Fruit fly (Drosophila melanogaster): Measurements from ENCODE around the gene Antp.

The Antp gene

DNA sequence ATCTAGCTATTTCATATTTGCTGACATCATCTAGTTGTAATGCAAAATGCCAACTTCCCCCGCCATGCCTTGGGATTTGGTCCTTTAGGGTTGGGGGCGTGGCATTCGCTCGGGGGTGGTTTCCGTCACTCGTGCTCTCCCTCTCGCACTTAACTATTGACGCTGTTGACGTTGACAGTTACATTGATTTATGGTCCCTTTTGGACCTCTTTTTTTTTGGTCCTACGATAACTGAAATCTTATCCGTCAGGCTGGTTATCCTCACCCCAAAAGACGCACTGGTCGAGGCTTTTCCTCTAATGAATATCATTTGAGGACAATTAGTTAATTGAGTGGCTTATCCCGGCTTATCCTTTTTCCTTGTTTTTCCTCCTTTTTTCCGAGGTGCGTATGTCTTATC is 45.9 kb downstream of the Antp start:
- TF ChIP-seq Rel (GFP tag; optimal IDR thresholded peaks at IDR 0.05) (no peak), Rel (tag; optimal IDR thresholded peaks at IDR 0.05) (no peak), N (GFP tag; optimal IDR thresholded peaks at IDR 0.05) (no peak), GATAd (GFP tag; optimal IDR thresholded peaks at IDR 0.05) (no peak), Hr78 (GFP tag; optimal IDR thresholded peaks at IDR 0.05) (no peak), Dif (GFP tag; optimal IDR thresholded peaks at IDR 0.05; ENCODE audit: partially characterized antibody) (no peak), foxo (GFP tag; optimal IDR thresholded peaks at IDR 0.05) (no peak), CrebA (GFP tag; optimal IDR thresholded peaks at IDR 0.05; ENCODE audit: borderline replicate concordance) (no peak), dl (GFP tag; optimal IDR thresholded peaks at IDR 0.05; ENCODE audit: insufficient read depth in 1 of 2, partially characterized antibody in 2 of 2) (no peak), Vsx2 (GFP tag; optimal IDR thresholded peaks at IDR 0.05; ENCODE audit: partially characterized antibody) (no peak), psq (GFP tag; optimal IDR thresholded peaks at IDR 0.05) (no peak)

dm6 chr3R:6952683-6953082 is 46.3 kb downstream of the Antp start:
- TF ChIP-seq dl (GFP tag; optimal IDR thresholded peaks at IDR 0.05; ENCODE audit: insufficient read depth in 1 of 2, partially characterized antibody in 2 of 2) (no peak), lola (GFP tag; optimal IDR thresholded peaks at IDR 0.05) (no peak), Sp1 (GFP tag; optimal IDR thresholded peaks at IDR 0.05) (no peak), sage (GFP tag; optimal IDR thresholded peaks at IDR 0.05) (no peak), Hnf4 (GFP tag; optimal IDR thresholded peaks at IDR 0.05) (no peak), Hr78 (GFP tag; optimal IDR thresholded peaks at IDR 0.05) (no peak), CrebA (GFP tag; optimal IDR thresholded peaks at IDR 0.05; ENCODE audit: borderline replicate concordance) (no peak), Vsx2 (GFP tag; optimal IDR thresholded peaks at IDR 0.05; ENCODE audit: partially characterized antibody) (no peak), usp (GFP tag; optimal IDR thresholded peaks at IDR 0.05) (no peak)

DNA sequence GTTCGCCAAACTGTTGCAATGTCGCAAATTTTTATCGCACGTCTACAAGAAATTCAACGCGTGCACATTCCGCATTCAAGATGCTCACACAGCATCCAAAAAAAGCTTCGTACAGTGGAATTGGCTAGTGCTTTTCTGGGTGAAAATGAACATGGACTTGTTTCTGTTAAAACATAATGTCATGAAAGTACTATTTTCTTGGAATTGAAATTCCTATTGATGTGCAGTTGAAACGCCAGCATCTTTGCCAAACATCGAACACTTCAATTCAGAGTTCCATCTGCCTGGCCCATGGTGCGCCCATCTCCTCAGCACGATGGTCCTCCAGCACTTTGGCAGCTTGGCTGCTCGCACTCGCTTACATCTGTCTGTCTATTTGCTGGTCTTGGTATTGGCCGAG is 47.9 kb downstream of the Antp start:
- TF ChIP-seq HLH106 (tag; optimal IDR thresholded peaks at IDR 0.05) (peak; percentile 62), OdsH (GFP tag; optimal IDR thresholded peaks at IDR 0.05) (peak; percentile 80), Jra (GFP tag; optimal IDR thresholded peaks at IDR 0.05) (peak; percentile 32), h (GFP tag; optimal IDR thresholded peaks at IDR 0.05) (peak; percentile 84), dmrt93B (GFP tag; optimal IDR thresholded peaks at IDR 0.05) (peak; percentile 47), N (GFP tag; optimal IDR thresholded peaks at IDR 0.05) (no peak), dsf (GFP tag; optimal IDR thresholded peaks at IDR 0.05; ENCODE audit: borderline replicate concordance) (no peak), fru (GFP tag; optimal IDR thresholded peaks at IDR 0.05) (peak; percentile 77), Sp1 (GFP tag; optimal IDR thresholded peaks at IDR 0.05) (peak; percentile 65), foxo (GFP tag; optimal IDR thresholded peaks at IDR 0.05) (peak in 1 of 2 experiments; percentile 77), CrebA (GFP tag; optimal IDR thresholded peaks at IDR 0.05; ENCODE audit: borderline replicate concordance) (peak; percentile 19), rgr (GFP tag; optimal IDR thresholded peaks at IDR 0.05) (peak; percentile 84), ey (GFP tag; optimal IDR thresholded peaks at IDR 0.05) (peak; percentile 84), Myc (optimal IDR thresholded peaks at IDR 0.05) (no peak), brk (GFP tag; optimal IDR thresholded peaks at IDR 0.05) (peak; percentile 53), psq (GFP tag; optimal IDR thresholded peaks at IDR 0.05) (peak; percentile 64), Vsx2 (GFP tag; optimal IDR thresholded peaks at IDR 0.05; ENCODE audit: partially characterized antibody) (no peak), Mio (GFP tag; optimal IDR thresholded peaks at IDR 0.05) (no peak), sage (GFP tag; optimal IDR thresholded peaks at IDR 0.05) (peak; percentile 61), Hnf4 (GFP tag; optimal IDR thresholded peaks at IDR 0.05) (peak; percentile 69), CG9705 (GFP tag; optimal IDR thresholded peaks at IDR 0.05) (peak; percentile 30), tai (GFP tag; optimal IDR thresholded peaks at IDR 0.05) (peak; percentile 15), dl (GFP tag; optimal IDR thresholded peaks at IDR 0.05; ENCODE audit: insufficient read depth in 1 of 2, partially characterized antibody in 2 of 2) (no peak), CG32264 (GFP tag; optimal IDR thresholded peaks at IDR 0.05) (peak; percentile 28), br (GFP tag; optimal IDR thresholded peaks at IDR 0.05) (peak; percentile 84), woc (GFP tag; optimal IDR thresholded peaks at IDR 0.05) (peak; percentile 84), Dif (GFP tag; optimal IDR thresholded peaks at IDR 0.05; ENCODE audit: partially characterized antibody) (no peak)

DNA sequence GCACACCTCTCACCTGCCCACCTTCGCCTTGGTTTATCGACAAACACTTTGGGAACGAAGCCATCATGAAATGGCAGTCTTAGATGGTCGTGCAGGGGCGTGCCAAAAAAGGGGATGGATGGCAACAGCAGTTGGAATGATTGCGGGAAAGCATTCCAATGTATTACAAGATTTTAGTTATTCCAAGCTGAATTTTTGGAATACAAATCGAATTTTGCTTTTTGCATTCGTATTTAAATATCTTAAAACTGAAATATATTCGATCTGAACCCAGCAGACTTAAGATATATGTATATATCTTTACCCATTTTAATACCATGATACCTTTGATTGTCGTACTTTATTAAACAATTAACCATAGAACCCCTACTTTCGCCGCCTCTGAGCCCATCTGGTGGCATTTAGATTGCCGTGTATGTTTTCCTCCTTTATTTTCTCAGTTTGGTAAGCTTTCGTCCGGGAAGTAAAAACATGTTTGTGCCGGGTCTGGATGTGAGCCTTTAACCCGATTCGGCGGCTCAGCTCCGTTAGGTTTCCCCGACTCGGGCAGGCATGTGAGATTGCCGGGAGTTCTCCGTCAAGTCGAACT is 48.8 kb downstream of the Antp start:
- TF ChIP-seq Sp1 (GFP tag; optimal IDR thresholded peaks at IDR 0.05) (peak; percentile 77), CG32264 (GFP tag; optimal IDR thresholded peaks at IDR 0.05) (peak; percentile 11), Hr78 (GFP tag; optimal IDR thresholded peaks at IDR 0.05) (no peak), CG9705 (GFP tag; optimal IDR thresholded peaks at IDR 0.05) (peak; percentile 54), sage (GFP tag; optimal IDR thresholded peaks at IDR 0.05) (no peak), dl (GFP tag; optimal IDR thresholded peaks at IDR 0.05; ENCODE audit: insufficient read depth in 1 of 2, partially characterized antibody in 2 of 2) (no peak), br (GFP tag; optimal IDR thresholded peaks at IDR 0.05) (peak; percentile 19), psq (GFP tag; optimal IDR thresholded peaks at IDR 0.05) (peak; percentile 70), Hnf4 (GFP tag; optimal IDR thresholded peaks at IDR 0.05) (peak; percentile 34), Mio (GFP tag; optimal IDR thresholded peaks at IDR 0.05) (no peak), brk (GFP tag; optimal IDR thresholded peaks at IDR 0.05) (peak; percentile 4), ey (GFP tag; optimal IDR thresholded peaks at IDR 0.05) (peak; percentile 76), rgr (GFP tag; optimal IDR thresholded peaks at IDR 0.05) (peak; percentile 71), Dfd (GFP tag; optimal IDR thresholded peaks at IDR 0.05) (no peak), fru (GFP tag; optimal IDR thresholded peaks at IDR 0.05) (peak; percentile 84), jim (GFP tag; optimal IDR thresholded peaks at IDR 0.05) (no peak), h (GFP tag; optimal IDR thresholded peaks at IDR 0.05) (peak; percentile 83), HLH106 (tag; optimal IDR thresholded peaks at IDR 0.05) (peak; percentile 72), OdsH (GFP tag; optimal IDR thresholded peaks at IDR 0.05) (peak; percentile 76), dmrt93B (GFP tag; optimal IDR thresholded peaks at IDR 0.05) (peak; percentile 53), tai (GFP tag; optimal IDR thresholded peaks at IDR 0.05) (peak; percentile 47), dsf (GFP tag; optimal IDR thresholded peaks at IDR 0.05; ENCODE audit: borderline replicate concordance) (no peak), GATAd (GFP tag; optimal IDR thresholded peaks at IDR 0.05) (no peak), woc (GFP tag; optimal IDR thresholded peaks at IDR 0.05) (peak; percentile 63), CrebA (GFP tag; optimal IDR thresholded peaks at IDR 0.05; ENCODE audit: borderline replicate concordance) (peak; percentile 35), foxo (GFP tag; optimal IDR thresholded peaks at IDR 0.05) (peak in 1 of 2 experiments; percentile 87), Hr83 (GFP tag; optimal IDR thresholded peaks at IDR 0.05; ENCODE audit: poor library complexity, severe bottlenecking) (no peak)

All from whole organism, wandering third instar larva.